Fruit fly (Drosophila melanogaster) whole organism, adult: ENCODE data around the gene ND-B17.
"Not testable (repeated sequence)": the region's sequence is repeated elsewhere in the genome, so short reads cannot be mapped to it uniquely, and the experiment has no call there.

Source experiments
- CG11617 ChIP-seq: fragments of 200-800 bp; sonication (Bioruptor generic); optimal IDR thresholded peaks from 2 replicates; lab custom pipeline; 2017; ENCODE audit warnings: mild to moderate bottlenecking, missing biosample characterization, missing genetic modification reagents, missing genetic modification characterization
- CG12768 ChIP-seq: fragments of 200-800 bp; sonication (Bioruptor generic); optimal IDR thresholded peaks from 2 replicates; lab custom pipeline; 2017; ENCODE audit warnings: missing biosample characterization, missing genetic modification characterization, mild to moderate bottlenecking, moderate library complexity, missing genetic modification reagents
- CG14711 ChIP-seq: fragments of 200-800 bp; sonication (Bioruptor generic); optimal IDR thresholded peaks from 2 replicates; lab custom pipeline; 2018; ENCODE audit warnings: missing biosample characterization, mild to moderate bottlenecking, missing genetic modification characterization, moderate library complexity
- CG1620 ChIP-seq: fragments of 200-800 bp; sonication (Bioruptor generic); optimal IDR thresholded peaks from 2 replicates; lab custom pipeline; 2016; ENCODE audit warnings: missing biosample characterization, missing genetic modification characterization
- CG7045 ChIP-seq: fragments of 200-800 bp; sonication (Bioruptor generic); optimal IDR thresholded peaks from 2 replicates; lab custom pipeline; 2017; ENCODE audit warnings: missing biosample characterization, mild to moderate bottlenecking, missing genetic modification characterization
- Clk ChIP-seq: fragments of 200-800 bp; sonication (Bioruptor generic); optimal IDR thresholded peaks from 2 replicates; lab custom pipeline; 2017; ENCODE audit warnings: missing biosample characterization, missing genetic modification characterization
- Crg-1 ChIP-seq: fragments of 200-800 bp; sonication (Bioruptor generic); optimal IDR thresholded peaks from 2 replicates; lab custom pipeline; 2016; ENCODE audit warnings: missing biosample characterization, missing genetic modification characterization
- kay ChIP-seq: fragments of 200-800 bp; sonication (Bioruptor generic); peaks from one replicate; lab custom pipeline; 2016; ENCODE audit warnings: missing biosample characterization, missing genetic modification characterization, borderline replicate concordance
- pad ChIP-seq: fragments of 200-800 bp; sonication (Bioruptor generic); optimal IDR thresholded peaks from 3 replicates; lab custom pipeline; 2017; ENCODE audit warnings: missing biosample characterization, missing genetic modification characterization, mild to moderate bottlenecking, moderate library complexity, missing genetic modification reagents
- toe ChIP-seq: fragments of 200-800 bp; sonication (Bioruptor generic); optimal IDR thresholded peaks from 2 replicates; lab custom pipeline; 2016; ENCODE audit warnings: missing biosample characterization, missing genetic modification characterization

DNA sequence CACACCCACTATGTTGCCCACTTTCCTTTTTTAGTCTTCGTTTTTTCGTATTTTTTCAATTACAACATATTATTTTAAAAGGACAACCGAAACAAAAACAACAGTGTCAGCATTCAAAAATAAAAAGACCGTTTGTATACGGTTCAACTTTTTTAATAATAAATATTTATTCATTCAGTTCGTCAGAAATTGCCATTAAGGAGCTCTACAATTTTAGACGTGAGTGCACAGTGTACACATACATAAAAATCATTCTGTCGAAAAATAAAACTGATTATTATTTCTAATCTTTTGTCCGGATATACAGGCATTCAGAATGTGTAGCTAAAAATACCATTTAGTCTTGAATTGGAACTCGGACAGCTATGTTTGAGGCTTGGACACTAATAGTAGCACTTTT is 46.0 kb downstream of the ND-B17 start, which contains the start of gene CG31827:
- TF ChIP-seq CG12768 (GFP tag; lab: Kevin White, UChicago); Crg-1 (GFP tag; lab: Kevin White, UChicago); Clk (GFP tag; lab: Kevin White, UChicago); toe (GFP tag; lab: Kevin White, UChicago); kay (GFP tag; lab: Kevin White, UChicago); CG7045 (GFP tag; lab: Kevin White, UChicago); CG14711 (tag; lab: Kevin White, UChicago); CG11617; CG1620 (GFP tag; lab: Kevin White, UChicago); pad (GFP tag; lab: Kevin White, UChicago): not testable (repeated sequence)
